Fruit fly (Drosophila melanogaster): ENCODE measurements around the gene CG9231.

CG9231 gene

dm6 chr3L:19575650-19576049, 10.2 kb downstream of the CG9231 start (continued):
- peak; percentile 69 for TF ChIP-seq h (GFP tag; optimal IDR thresholded peaks at IDR 0.05)

- no peak for TF ChIP-seq brk (GFP tag; optimal IDR thresholded peaks at IDR 0.05)
- peak; percentile 92 for TF ChIP-seq Dfd (GFP tag; optimal IDR thresholded peaks at IDR 0.05)
Observed at dm6 chr3L:19574452-19574851, 11.4 kb downstream of the CG9231 start.

dm6 chr3L:19569407-19569806, 16.4 kb downstream of the CG9231 start:
- TF ChIP-seq usp (GFP tag; optimal IDR thresholded peaks at IDR 0.05), result no peak

- TF ChIP-seq h (GFP tag; optimal IDR thresholded peaks at IDR 0.05) (no peak), Hnf4 (GFP tag; optimal IDR thresholded peaks at IDR 0.05) (no peak), Sp1 (GFP tag; optimal IDR thresholded peaks at IDR 0.05) (no peak), Myc (optimal IDR thresholded peaks at IDR 0.05) (peak; percentile 42), lola (GFP tag; optimal IDR thresholded peaks at IDR 0.05) (no peak), br (GFP tag; optimal IDR thresholded peaks at IDR 0.05) (no peak)
Observed at dm6 chr3L:19568999-19569398, 16.8 kb downstream of the CG9231 start.

- no peak for TF ChIP-seq pan (optimal IDR thresholded peaks at IDR 0.05)
- no peak for TF ChIP-seq Dfd (GFP tag; optimal IDR thresholded peaks at IDR 0.05)
- no peak for TF ChIP-seq Hnf4 (GFP tag; optimal IDR thresholded peaks at IDR 0.05)
- no peak for TF ChIP-seq woc (GFP tag; optimal IDR thresholded peaks at IDR 0.05)
- no peak for TF ChIP-seq Myc (optimal IDR thresholded peaks at IDR 0.05)
- no peak for TF ChIP-seq dmrt93B (GFP tag; optimal IDR thresholded peaks at IDR 0.05)
- TF ChIP-seq CG9705 (GFP tag; optimal IDR thresholded peaks at IDR 0.05), result no peak
- TF ChIP-seq OdsH (GFP tag; optimal IDR thresholded peaks at IDR 0.05), result no peak
- no peak for TF ChIP-seq CrebA (GFP tag; optimal IDR thresholded peaks at IDR 0.05; ENCODE audit: borderline replicate concordance)
- no peak for TF ChIP-seq N (GFP tag; optimal IDR thresholded peaks at IDR 0.05)
- TF ChIP-seq Abd-B (GFP tag; optimal IDR thresholded peaks at IDR 0.05), result no peak
- TF ChIP-seq brk (GFP tag; optimal IDR thresholded peaks at IDR 0.05), result no peak
- no peak for TF ChIP-seq usp (GFP tag; optimal IDR thresholded peaks at IDR 0.05)
- no peak for TF ChIP-seq CG32264 (GFP tag; optimal IDR thresholded peaks at IDR 0.05)
Observed at dm6 chr3L:19566127-19566526, 19.7 kb downstream of the CG9231 start.

dm6 chr3L:19564905-19565700, 20.7 kb downstream of the CG9231 start:
- TF ChIP-seq Myc (optimal IDR thresholded peaks at IDR 0.05), result no peak
- no peak for TF ChIP-seq brk (GFP tag; optimal IDR thresholded peaks at IDR 0.05)
- no peak for TF ChIP-seq OdsH (GFP tag; optimal IDR thresholded peaks at IDR 0.05)
- no peak for TF ChIP-seq GATAd (GFP tag; optimal IDR thresholded peaks at IDR 0.05)
- no peak for TF ChIP-seq CrebA (GFP tag; optimal IDR thresholded peaks at IDR 0.05; ENCODE audit: borderline replicate concordance)
- TF ChIP-seq rgr (GFP tag; optimal IDR thresholded peaks at IDR 0.05), result no peak
- TF ChIP-seq psq (GFP tag; optimal IDR thresholded peaks at IDR 0.05), result no peak
- TF ChIP-seq HLH106 (tag; optimal IDR thresholded peaks at IDR 0.05), result no peak
- no peak for TF ChIP-seq fru (GFP tag; optimal IDR thresholded peaks at IDR 0.05)
- TF ChIP-seq woc (GFP tag; optimal IDR thresholded peaks at IDR 0.05), result no peak
- TF ChIP-seq Abd-B (GFP tag; optimal IDR thresholded peaks at IDR 0.05), result no peak
- TF ChIP-seq Sp1 (GFP tag; optimal IDR thresholded peaks at IDR 0.05), result no peak
- TF ChIP-seq Dfd (GFP tag; optimal IDR thresholded peaks at IDR 0.05), result no peak
- no peak for TF ChIP-seq Dif (GFP tag; optimal IDR thresholded peaks at IDR 0.05; ENCODE audit: partially characterized antibody)
- no peak for TF ChIP-seq br (GFP tag; optimal IDR thresholded peaks at IDR 0.05)
- TF ChIP-seq sage (GFP tag; optimal IDR thresholded peaks at IDR 0.05), result no peak
- TF ChIP-seq Mio (GFP tag; optimal IDR thresholded peaks at IDR 0.05), result no peak
- TF ChIP-seq tai (GFP tag; optimal IDR thresholded peaks at IDR 0.05), result no peak
- no peak for TF ChIP-seq foxo (GFP tag; optimal IDR thresholded peaks at IDR 0.05)

- no peak for TF ChIP-seq jim (GFP tag; optimal IDR thresholded peaks at IDR 0.05)
Observed at dm6 chr3L:19563014-19563413, 22.8 kb downstream of the CG9231 start.

Measured in whole organism, wandering third instar larva.